Fruit fly (Drosophila melanogaster) whole organism, embryonic: Measurements from ENCODE around the gene Oseg1.

Source experiments
- CG11247 ChIP-seq: fragments of 200-800 bp; sonication (Bioruptor generic); IDR thresholded peaks from 2 replicates; pipeline ENCODE4 v1.3.6; 2022; ENCODE audit warnings: missing biosample characterization, missing genetic modification characterization
- CG11723 ChIP-seq: fragments of 200-800 bp; sonication (Bioruptor generic); optimal IDR thresholded peaks from 2 replicates; lab custom pipeline; 2017; ENCODE audit warnings: missing biosample characterization, mild to moderate bottlenecking, missing genetic modification characterization
- CG12744 ChIP-seq: fragments of 200-800 bp; sonication (Bioruptor generic); optimal IDR thresholded peaks from 2 replicates; lab custom pipeline; 2016; ENCODE audit warnings: missing biosample characterization, missing genetic modification characterization
- CG13123 ChIP-seq: fragments of 200-800 bp; sonication (Bioruptor generic); optimal IDR thresholded peaks from 2 replicates; lab custom pipeline; 2016; ENCODE audit warnings: missing biosample characterization, missing genetic modification characterization
- CG13424 ChIP-seq: fragments of 200-800 bp; sonication (Bioruptor generic); optimal IDR thresholded peaks from 2 replicates; lab custom pipeline; 2019; ENCODE audit warnings: missing biosample characterization, mild to moderate bottlenecking, missing genetic modification characterization, moderate library complexity
- CG14050 ChIP-seq: fragments of 200-800 bp; sonication (Bioruptor generic); IDR thresholded peaks from 3 replicates; pipeline ENCODE4 v1.3.6; 2022; ENCODE audit warnings: missing biosample characterization, missing genetic modification characterization
- CG15011 ChIP-seq: fragments of 200-800 bp; sonication (Bioruptor generic); optimal IDR thresholded peaks from 3 replicates; lab custom pipeline; 2018; ENCODE audit warnings: missing biosample characterization, mild to moderate bottlenecking, missing genetic modification characterization
- CG1647 ChIP-seq: fragments of 200-800 bp; sonication (Bioruptor generic); optimal IDR thresholded peaks from 3 replicates; lab custom pipeline; 2016; ENCODE audit warnings: missing biosample characterization, missing genetic modification characterization
- CG16779 ChIP-seq: fragments of 200-800 bp; sonication (Bioruptor generic); IDR thresholded peaks from 2 replicates; pipeline ENCODE4 v1.3.6; 2022; ENCODE audit warnings: missing biosample characterization, missing genetic modification characterization
- CG17361 ChIP-seq: fragments of 200-800 bp; sonication (Bioruptor generic); IDR thresholded peaks from 3 replicates; pipeline ENCODE4 v1.3.6; 2022; ENCODE audit warnings: missing biosample characterization, missing genetic modification characterization
- CG2202 ChIP-seq: fragments of 200-800 bp; sonication (Bioruptor generic); optimal IDR thresholded peaks from 2 replicates; lab custom pipeline; 2018; ENCODE audit warnings: missing biosample characterization, mild to moderate bottlenecking, missing genetic modification characterization
- CG4707 ChIP-seq: fragments of 200-800 bp; sonication (Bioruptor generic); optimal IDR thresholded peaks from 2 replicates; lab custom pipeline; 2018; ENCODE audit warnings: missing biosample characterization, mild to moderate bottlenecking, missing genetic modification characterization, moderate library complexity
- CG9727 ChIP-seq: fragments of 200-800 bp; sonication (Bioruptor generic); optimal IDR thresholded peaks from 3 replicates; lab custom pipeline; 2017; ENCODE audit warnings: missing biosample characterization, mild to moderate bottlenecking, missing genetic modification characterization
- Drgx ChIP-seq: fragments of 200-800 bp; sonication (Bioruptor generic); IDR thresholded peaks from 2 replicates; pipeline ENCODE4 v1.3.6; 2022; ENCODE audit warnings: missing biosample characterization, missing genetic modification characterization
- E2f2 ChIP-seq: fragments of 200-800 bp; sonication (Bioruptor generic); IDR thresholded peaks from 2 replicates; pipeline ENCODE4 v1.3.6; 2022; ENCODE audit warnings: missing biosample characterization, missing genetic modification characterization
- ERR ChIP-seq: fragments of 200-800 bp; sonication (Bioruptor generic); optimal IDR thresholded peaks from 2 replicates; lab custom pipeline; 2016; ENCODE audit warnings: missing biosample characterization, missing genetic modification characterization
- Elba2 ChIP-seq: fragments of 200-800 bp; sonication (Bioruptor generic); optimal IDR thresholded peaks from 3 replicates; lab custom pipeline; 2016; ENCODE audit warnings: missing biosample characterization, missing genetic modification characterization
- Fer1 ChIP-seq: fragments of 200-800 bp; sonication (Bioruptor generic); optimal IDR thresholded peaks from 2 replicates; lab custom pipeline; 2017; ENCODE audit warnings: missing biosample characterization, mild to moderate bottlenecking, missing genetic modification characterization
- Hey ChIP-seq: fragments of 200-800 bp; sonication (Bioruptor generic); optimal IDR thresholded peaks from 3 replicates; lab custom pipeline; 2018; ENCODE audit warnings: missing biosample characterization, mild to moderate bottlenecking, missing genetic modification characterization
- Hr3 ChIP-seq: fragments of 200-800 bp; sonication (Bioruptor generic); optimal IDR thresholded peaks from 3 replicates; lab custom pipeline; 2016; ENCODE audit warnings: missing biosample characterization, missing genetic modification characterization
- Hr51 ChIP-seq, 2 experiments: fragments of 200-800 bp; sonication (Bioruptor generic); optimal IDR thresholded peaks; 2 replicates in 1 of 2; 3 replicates in 1 of 2; lab custom pipeline; 2016 to 2018; ENCODE audit warnings: missing biosample characterization in 2 of 2, missing genetic modification characterization in 2 of 2, mild to moderate bottlenecking in 1 of 2, moderate library complexity in 1 of 2
- Jarid2 ChIP-seq: fragments of 200-800 bp; sonication (Bioruptor generic); optimal IDR thresholded peaks from 3 replicates; lab custom pipeline; 2017; ENCODE audit warnings: mild to moderate bottlenecking, missing biosample characterization, missing genetic modification reagents, missing genetic modification characterization
- Kr ChIP-seq: fragments of 200-800 bp; sonication (Bioruptor generic); optimal IDR thresholded peaks from 2 replicates; lab custom pipeline; 2017; ENCODE audit warnings: missing biosample characterization, mild to moderate bottlenecking, missing genetic modification characterization
- Lim3 ChIP-seq: fragments of 200-800 bp; sonication (Bioruptor generic); IDR thresholded peaks from 2 replicates; pipeline ENCODE4 v1.3.6; 2022; ENCODE audit warnings: missing biosample characterization, missing genetic modification characterization
- MBD-R2 ChIP-seq: fragments of 200-800 bp; sonication (Bioruptor generic); IDR thresholded peaks from 2 replicates; pipeline ENCODE4 v1.3.6; 2022; ENCODE audit warnings: missing biosample characterization, missing genetic modification characterization
- MESR4 ChIP-seq: fragments of 200-800 bp; sonication (Bioruptor generic); optimal IDR thresholded peaks from 2 replicates; lab custom pipeline; 2018; ENCODE audit warnings: missing biosample characterization, mild to moderate bottlenecking, missing genetic modification characterization, moderate library complexity
- Med ChIP-seq: fragments of 200-800 bp; sonication (Bioruptor generic); peaks from one replicate; lab custom pipeline; 2016; ENCODE audit warnings: missing biosample characterization, missing genetic modification characterization, mild to moderate bottlenecking, inconsistent platforms, moderate library complexity
- Nf-YC ChIP-seq: fragments of 200-800 bp; optimal IDR thresholded peaks from 3 replicates; lab custom pipeline; 2019; ENCODE audit warnings: missing biosample characterization, mild to moderate bottlenecking, missing genetic modification characterization, moderate library complexity
- Pdp1 ChIP-seq, 2 experiments: fragments of 200-800 bp; sonication (Bioruptor generic); optimal IDR thresholded peaks; 3 replicates each; lab custom pipeline; 2016; ENCODE audit warnings: missing biosample characterization in 2 of 2, missing genetic modification characterization in 2 of 2, mild to moderate bottlenecking in 1 of 2, moderate library complexity in 1 of 2
- Rfx ChIP-seq: fragments of 200-800 bp; sonication (Bioruptor generic); IDR thresholded peaks from 2 replicates; pipeline ENCODE4 v1.3.6; 2022; ENCODE audit warnings: missing biosample characterization, missing genetic modification characterization
- Sin3A ChIP-seq: fragments of >200 bp; optimal IDR thresholded peaks from 2 replicates; lab custom pipeline; 2018
- Sry-β ChIP-seq: fragments of 200-800 bp; sonication (Bioruptor generic); optimal IDR thresholded peaks from 2 replicates; lab custom pipeline; 2018; ENCODE audit warnings: missing biosample characterization, mild to moderate bottlenecking, missing genetic modification characterization, moderate library complexity
- ab ChIP-seq: fragments of 200-800 bp; sonication (Bioruptor generic); optimal IDR thresholded peaks from 2 replicates; lab custom pipeline; 2016; ENCODE audit warnings: missing biosample characterization, missing genetic modification characterization
- ase ChIP-seq: fragments of 200-800 bp; sonication (Bioruptor generic); IDR thresholded peaks from 3 replicates; pipeline ENCODE4 v1.3.6; 2022; ENCODE audit warnings: missing biosample characterization, missing genetic modification characterization
- bsh ChIP-seq, 2 experiments: fragments of 200-800 bp; sonication (Bioruptor generic); optimal IDR thresholded peaks; 2 replicates each; lab custom pipeline; 2017 to 2018; ENCODE audit warnings: mild to moderate bottlenecking in 2 of 2, missing biosample characterization in 2 of 2, missing genetic modification characterization in 2 of 2, moderate library complexity in 1 of 2
- dati ChIP-seq: fragments of 200-800 bp; sonication (Bioruptor generic); IDR thresholded peaks from 2 replicates; pipeline ENCODE4 v1.3.6; 2022; ENCODE audit warnings: missing biosample characterization, missing genetic modification characterization
- esg ChIP-seq: fragments of 200-800 bp; sonication (Bioruptor generic); conservative IDR thresholded peaks from 2 replicates; pipeline ENCODE4 v1.3.6; 2022; ENCODE audit warnings: missing biosample characterization, missing genetic modification characterization
- gcm ChIP-seq: fragments of 200-800 bp; sonication (Bioruptor generic); optimal IDR thresholded peaks from 2 replicates; lab custom pipeline; 2019; ENCODE audit warnings: missing biosample characterization, mild to moderate bottlenecking, missing genetic modification characterization, moderate library complexity
- gsb-n ChIP-seq: fragments of 200-800 bp; sonication (Bioruptor generic); optimal IDR thresholded peaks from 3 replicates; lab custom pipeline; 2018; ENCODE audit warnings: missing biosample characterization, mild to moderate bottlenecking, missing genetic modification characterization
- her ChIP-seq: fragments of 200-800 bp; sonication (Bioruptor generic); optimal IDR thresholded peaks from 2 replicates; lab custom pipeline; 2016; ENCODE audit warnings: missing biosample characterization, missing genetic modification characterization
- knrl ChIP-seq: fragments of 200-800 bp; sonication (Bioruptor generic); IDR thresholded peaks from 3 replicates; pipeline ENCODE4 v1.3.6; 2022; ENCODE audit warnings: missing biosample characterization, missing genetic modification characterization; ENCODE audit not compliant: partially characterized antibody
- mam ChIP-seq: fragments of 200-800 bp; sonication (Bioruptor generic); optimal IDR thresholded peaks from 3 replicates; lab custom pipeline; 2016; ENCODE audit warnings: missing biosample characterization, missing genetic modification characterization
- odd ChIP-seq: fragments of 200-800 bp; sonication (Bioruptor generic); optimal IDR thresholded peaks from 2 replicates; lab custom pipeline; 2017; ENCODE audit warnings: missing biosample characterization, mild to moderate bottlenecking, missing genetic modification characterization
- rib ChIP-seq: fragments of 200-800 bp; sonication (Bioruptor generic); IDR thresholded peaks from 2 replicates; pipeline ENCODE4 v1.3.6; 2022; ENCODE audit warnings: missing biosample characterization, missing genetic modification characterization
- schlank ChIP-seq: fragments of 200-800 bp; sonication (Bioruptor generic); optimal IDR thresholded peaks from 2 replicates; lab custom pipeline; 2018; ENCODE audit warnings: missing biosample characterization, mild to moderate bottlenecking, missing genetic modification characterization
- sima ChIP-seq: fragments of 200-800 bp; sonication (Bioruptor generic); optimal IDR thresholded peaks from 2 replicates; lab custom pipeline; 2016; ENCODE audit warnings: missing biosample characterization, missing genetic modification characterization
- sr ChIP-seq: fragments of 200-800 bp; sonication (Bioruptor generic); IDR thresholded peaks from 3 replicates; pipeline ENCODE4 v1.3.6; 2022; ENCODE audit warnings: missing biosample characterization, missing genetic modification characterization
- wor ChIP-seq: fragments of 200-800 bp; sonication (Bioruptor generic); IDR thresholded peaks from 2 replicates; pipeline ENCODE4 v1.3.6; 2022; ENCODE audit warnings: missing biosample characterization, missing genetic modification characterization
- yki ChIP-seq: fragments of >200 bp; optimal IDR thresholded peaks from 3 replicates; lab custom pipeline; 2018

The Oseg1 gene

DNA sequence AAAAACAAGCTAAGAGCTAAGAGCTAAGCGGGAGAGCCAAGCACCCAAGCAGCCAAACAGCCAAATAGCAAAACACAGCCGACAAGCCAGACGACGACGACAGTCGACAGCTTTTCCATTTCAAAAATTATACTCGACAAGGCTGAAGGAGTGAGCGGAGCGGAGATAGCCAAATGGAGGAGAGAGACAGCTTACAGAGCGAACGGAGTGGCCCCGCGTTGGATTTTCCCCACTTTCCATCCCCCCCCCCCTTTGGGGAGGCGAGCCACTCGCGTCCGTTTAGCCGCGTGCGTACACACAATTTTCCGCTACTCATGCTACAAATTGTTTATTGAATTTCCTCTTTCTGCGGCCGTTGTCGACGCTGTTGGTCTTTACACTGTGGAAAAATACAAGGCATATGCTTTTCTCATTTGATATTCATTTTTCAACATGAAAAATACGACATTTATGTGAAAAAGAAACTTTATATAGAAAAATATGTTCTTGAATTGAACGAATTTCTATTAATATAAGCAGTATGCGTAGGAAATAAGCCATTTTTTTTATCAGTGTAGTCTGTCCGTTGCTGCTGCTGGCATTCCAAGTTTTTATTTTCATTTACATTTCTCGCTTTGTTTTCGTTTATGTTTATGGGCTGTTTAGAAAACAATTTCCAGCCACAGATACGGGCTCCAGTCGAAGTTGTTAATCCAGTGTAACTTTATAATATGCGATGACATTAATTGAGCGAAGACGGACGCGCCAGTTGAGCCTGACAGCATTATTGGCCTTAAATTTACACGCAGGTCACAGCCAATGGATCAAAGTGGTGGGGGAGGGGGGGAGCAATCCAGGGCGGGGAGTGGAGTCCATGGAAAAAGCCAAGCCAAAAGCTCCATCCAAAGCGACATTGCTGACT lies 45.5 kb upstream of the Oseg1 start (continued):
- TF ChIP-seq rib (GFP tag; lab: Robert Waterston, UW) (peak; percentile 96), MBD-R2 (GFP tag; lab: Robert Waterston, UW) (peak; percentile 92), yki (lab: Kevin White, UChicago) (no peak), Pdp1 (GFP tag; optimal IDR thresholded peaks at IDR 0.05; lab: Kevin White, UChicago) (peak; percentile 97 to 98), sima (GFP tag; lab: Kevin White, UChicago) (peak; percentile 94), CG11247 (GFP tag; lab: Robert Waterston, UW) (peak; percentile 96), Kr (GFP tag; lab: Kevin White, UChicago) (peak; percentile 84), Fer1 (GFP tag; lab: Kevin White, UChicago) (peak; percentile 98), wor (peak; percentile 98), Rfx (GFP tag; lab: Robert Waterston, UW) (peak; percentile 97), Sry-β (GFP tag; lab: Kevin White, UChicago) (peak; percentile 73), Jarid2 (GFP tag; lab: Kevin White, UChicago) (peak; percentile 88), odd (GFP tag; lab: Kevin White, UChicago) (peak; percentile 97), Hey (tag; lab: Kevin White, UChicago) (peak; percentile 80), knrl (GFP tag; lab: Robert Waterston, UW) (no peak), Lim3 (GFP tag; lab: Robert Waterston, UW) (peak; percentile 93), gcm (GFP tag; lab: Kevin White, UChicago) (peak; percentile 99), CG4707 (GFP tag; lab: Kevin White, UChicago) (peak; percentile 96), CG17361 (GFP tag; lab: Robert Waterston, UW) (peak; percentile 99), gsb-n (tag; lab: Kevin White, UChicago) (peak; percentile 100), Hr51 (GFP tag; optimal IDR thresholded peaks at IDR 0.05; lab: Kevin White, UChicago) (peak; percentile 97 to 99), her (GFP tag; lab: Kevin White, UChicago) (peak; percentile 93), ab (peak; percentile 87), ERR (GFP tag; lab: Kevin White, UChicago) (peak; percentile 92), Elba2 (GFP tag; lab: Kevin White, UChicago) (peak; percentile 71), E2f2 (peak; percentile 85), CG1647 (GFP tag; lab: Kevin White, UChicago) (peak; percentile 97), CG9727 (GFP tag; lab: Kevin White, UChicago) (peak; percentile 99), CG13424 (tag; lab: Kevin White, UChicago) (peak; percentile 99), MESR4 (GFP tag; lab: Kevin White, UChicago) (peak; percentile 74), Hr3 (GFP tag; lab: Kevin White, UChicago) (peak; percentile 98), ase (GFP tag; lab: Robert Waterston, UW) (peak; percentile 96), Nf-YC (tag; lab: Kevin White, UChicago) (peak; percentile 86), Drgx (peak; percentile 97), mam (GFP tag; lab: Kevin White, UChicago) (peak; percentile 97), dati (GFP tag; lab: Robert Waterston, UW) (peak; percentile 96), CG2202 (tag; lab: Kevin White, UChicago) (peak; percentile 99), Med (GFP tag; lab: Kevin White, UChicago) (peak; percentile 100), CG16779 (GFP tag; lab: Robert Waterston, UW) (peak; percentile 78), CG14050 (peak; percentile 97), CG15011 (GFP tag; lab: Kevin White, UChicago) (peak; percentile 97), schlank (tag; lab: Kevin White, UChicago) (peak; percentile 92), esg (GFP tag; lab: Robert Waterston, UW) (peak; percentile 97), bsh (GFP tag; optimal IDR thresholded peaks at IDR 0.05; lab: Kevin White, UChicago) (peak; percentile 82 to 100), Sin3A (lab: Kevin White, UChicago) (no peak), CG12744 (GFP tag; lab: Kevin White, UChicago) (peak; percentile 96), sr (GFP tag; lab: Robert Waterston, UW) (peak; percentile 89), CG13123 (peak; percentile 97), CG11723 (GFP tag; lab: Kevin White, UChicago) (peak; percentile 97)
